Fruit fly (Drosophila melanogaster) whole organism, embryonic: ENCODE data around the gene GC.

Experiments
- Bgb ChIP-seq: fragments of 200-800 bp; sonication (Bioruptor generic); IDR thresholded peaks from 2 replicates; pipeline ENCODE4 v1.3.6; 2022; ENCODE audit warnings: missing biosample characterization, missing genetic modification characterization; ENCODE audit not compliant: partially characterized antibody
- CG10147 ChIP-seq: fragments of 200-800 bp; sonication (Bioruptor generic); optimal IDR thresholded peaks from 2 replicates; lab custom pipeline; 2019; ENCODE audit warnings: missing biosample characterization, mild to moderate bottlenecking, missing genetic modification characterization, moderate library complexity
- CG10654 ChIP-seq: fragments of 200-800 bp; sonication (Bioruptor generic); optimal IDR thresholded peaks from 2 replicates; lab custom pipeline; 2016; ENCODE audit warnings: missing biosample characterization, missing genetic modification characterization
- CG11723 ChIP-seq: fragments of 200-800 bp; sonication (Bioruptor generic); optimal IDR thresholded peaks from 2 replicates; lab custom pipeline; 2017; ENCODE audit warnings: missing biosample characterization, mild to moderate bottlenecking, missing genetic modification characterization
- CG12104 ChIP-seq: fragments of 200-800 bp; sonication (Bioruptor generic); optimal IDR thresholded peaks from 3 replicates; lab custom pipeline; 2016; ENCODE audit warnings: missing biosample characterization, missing genetic modification characterization
- CG1233 ChIP-seq: fragments of 200-800 bp; sonication (Bioruptor generic); optimal IDR thresholded peaks from 4 replicates; lab custom pipeline; 2018; ENCODE audit warnings: missing biosample characterization, mild to moderate bottlenecking, missing genetic modification characterization
- CG13424 ChIP-seq: fragments of 200-800 bp; sonication (Bioruptor generic); optimal IDR thresholded peaks from 2 replicates; lab custom pipeline; 2019; ENCODE audit warnings: missing biosample characterization, mild to moderate bottlenecking, missing genetic modification characterization, moderate library complexity
- CG14667 ChIP-seq: fragments of 200-800 bp; sonication (Bioruptor generic); IDR thresholded peaks from 2 replicates; pipeline ENCODE4 v1.3.6; 2022; ENCODE audit warnings: missing biosample characterization, missing genetic modification characterization
- CG14965 ChIP-seq: fragments of 200-800 bp; sonication (Bioruptor generic); optimal IDR thresholded peaks from 2 replicates; lab custom pipeline; 2016; ENCODE audit warnings: missing biosample characterization, missing genetic modification characterization, borderline replicate concordance
- CG16863 ChIP-seq: fragments of 200-800 bp; sonication (Bioruptor generic); optimal IDR thresholded peaks from 3 replicates; lab custom pipeline; 2016; ENCODE audit warnings: missing biosample characterization, missing genetic modification characterization
- CG18011 ChIP-seq: fragments of 200-800 bp; sonication (Bioruptor generic); optimal IDR thresholded peaks from 2 replicates; lab custom pipeline; 2017; ENCODE audit warnings: missing biosample characterization, missing genetic modification characterization, mild to moderate bottlenecking, moderate library complexity, missing genotype
- CG2120 ChIP-seq: fragments of 200-800 bp; sonication (Bioruptor generic); optimal IDR thresholded peaks from 3 replicates; lab custom pipeline; 2016; ENCODE audit warnings: missing biosample characterization, missing genetic modification characterization
- CG2199 ChIP-seq: fragments of 200-800 bp; sonication (Bioruptor generic); IDR thresholded peaks from 3 replicates; pipeline ENCODE4 v1.3.6; 2022; ENCODE audit warnings: missing biosample characterization, missing genetic modification characterization
- CG2875 ChIP-seq: fragments of 200-800 bp; sonication (Bioruptor generic); optimal IDR thresholded peaks from 2 replicates; lab custom pipeline; 2017; ENCODE audit warnings: missing biosample characterization, mild to moderate bottlenecking, missing genetic modification characterization, missing genetic modification reagents
- CG3726 ChIP-seq: fragments of 200-800 bp; sonication (Bioruptor generic); IDR thresholded peaks from 3 replicates; pipeline ENCODE4, ENCODE4 v1.3.6; 2022; ENCODE audit warnings: missing biosample characterization, missing genetic modification characterization
- CG42726 ChIP-seq: fragments of 200-800 bp; sonication (Bioruptor generic); IDR thresholded peaks from 2 replicates; pipeline ENCODE4 v1.3.6; 2022; ENCODE audit warnings: missing biosample characterization, missing genetic modification characterization; ENCODE audit not compliant: partially characterized antibody
- CG4424 ChIP-seq: fragments of 200-800 bp; sonication (Bioruptor generic); optimal IDR thresholded peaks from 3 replicates; lab custom pipeline; 2016; ENCODE audit warnings: missing biosample characterization, missing genetic modification characterization
- CG4707 ChIP-seq: fragments of 200-800 bp; sonication (Bioruptor generic); optimal IDR thresholded peaks from 2 replicates; lab custom pipeline; 2018; ENCODE audit warnings: missing biosample characterization, mild to moderate bottlenecking, missing genetic modification characterization, moderate library complexity
- CG6175 ChIP-seq: fragments of 200-800 bp; sonication (Bioruptor generic); IDR thresholded peaks from 3 replicates; pipeline ENCODE4 v1.3.6; 2022; ENCODE audit warnings: missing biosample characterization, missing genetic modification characterization
- CG6272 ChIP-seq: fragments of 200-800 bp; sonication (Bioruptor generic); IDR thresholded peaks from 2 replicates; pipeline ENCODE4 v1.3.6; 2022; ENCODE audit warnings: missing biosample characterization, missing genetic modification characterization
- CG6689 ChIP-seq: fragments of 200-800 bp; sonication (Bioruptor generic); IDR thresholded peaks from 2 replicates; pipeline ENCODE4 v1.3.6; 2022; ENCODE audit warnings: missing biosample characterization, missing genetic modification characterization
- CG7786 ChIP-seq: fragments of 200-800 bp; sonication (Bioruptor generic); optimal IDR thresholded peaks from 2 replicates; lab custom pipeline; 2016; ENCODE audit warnings: missing biosample characterization, missing genetic modification characterization
- GATAe ChIP-seq: fragments of 200-800 bp; sonication (Bioruptor generic); conservative IDR thresholded peaks from 2 replicates; pipeline ENCODE4 v1.3.6; 2022; ENCODE audit warnings: missing biosample characterization, missing genetic modification characterization
- HmgZ ChIP-seq: fragments of 200-800 bp; sonication (Bioruptor generic); optimal IDR thresholded peaks from 2 replicates; lab custom pipeline; 2018; ENCODE audit warnings: missing biosample characterization, mild to moderate bottlenecking, missing genetic modification characterization
- MBD-R2 ChIP-seq: fragments of 200-800 bp; sonication (Bioruptor generic); IDR thresholded peaks from 2 replicates; pipeline ENCODE4 v1.3.6; 2022; ENCODE audit warnings: missing biosample characterization, missing genetic modification characterization
- MTF-1 ChIP-seq: fragments of 200-800 bp; sonication (Bioruptor generic); optimal IDR thresholded peaks from 2 replicates; lab custom pipeline; 2018; ENCODE audit warnings: missing biosample characterization, mild to moderate bottlenecking, missing genetic modification characterization, borderline replicate concordance
- Nf-YC ChIP-seq: fragments of 200-800 bp; optimal IDR thresholded peaks from 3 replicates; lab custom pipeline; 2019; ENCODE audit warnings: missing biosample characterization, mild to moderate bottlenecking, missing genetic modification characterization, moderate library complexity
- Sry-δ ChIP-seq: fragments of 200-800 bp; sonication (Bioruptor generic); optimal IDR thresholded peaks from 2 replicates; lab custom pipeline; 2016; ENCODE audit warnings: missing biosample characterization, missing genetic modification characterization
- ab ChIP-seq: fragments of 200-800 bp; sonication (Bioruptor generic); optimal IDR thresholded peaks from 2 replicates; lab custom pipeline; 2016; ENCODE audit warnings: missing biosample characterization, missing genetic modification characterization
- al ChIP-seq: fragments of 200-800 bp; sonication (Bioruptor generic); IDR thresholded peaks from 2 replicates; pipeline ENCODE4 v1.3.6; 2022; ENCODE audit warnings: missing biosample characterization, missing genetic modification characterization
- ap ChIP-seq: fragments of 200-800 bp; sonication (Bioruptor generic); IDR thresholded peaks from 2 replicates; pipeline ENCODE4 v1.3.6; 2022; ENCODE audit warnings: missing biosample characterization, missing genetic modification characterization
- ase ChIP-seq: fragments of 200-800 bp; sonication (Bioruptor generic); IDR thresholded peaks from 3 replicates; pipeline ENCODE4 v1.3.6; 2022; ENCODE audit warnings: missing biosample characterization, missing genetic modification characterization
- az2 ChIP-seq: fragments of 200-800 bp; sonication (Bioruptor generic); optimal IDR thresholded peaks from 3 replicates; lab custom pipeline; 2016; ENCODE audit warnings: missing biosample characterization, missing genetic modification characterization
- bsh ChIP-seq, 2 experiments: fragments of 200-800 bp; sonication (Bioruptor generic); optimal IDR thresholded peaks; 2 replicates each; lab custom pipeline; 2017 to 2018; ENCODE audit warnings: mild to moderate bottlenecking in 2 of 2, missing biosample characterization in 2 of 2, missing genetic modification characterization in 2 of 2, moderate library complexity in 1 of 2
- dpn ChIP-seq, 2 experiments: fragments of 200-800 bp; sonication (Bioruptor generic); optimal IDR thresholded peaks; 3 replicates each; lab custom pipeline; 2016; ENCODE audit warnings: missing biosample characterization in 2 of 2, missing genetic modification characterization in 2 of 2
- esg ChIP-seq: fragments of 200-800 bp; sonication (Bioruptor generic); conservative IDR thresholded peaks from 2 replicates; pipeline ENCODE4 v1.3.6; 2022; ENCODE audit warnings: missing biosample characterization, missing genetic modification characterization
- exex ChIP-seq: fragments of 200-800 bp; sonication (Bioruptor generic); optimal IDR thresholded peaks from 4 replicates; lab custom pipeline; 2018; ENCODE audit warnings: missing biosample characterization, mild to moderate bottlenecking, missing genetic modification characterization, moderate library complexity
- jumu ChIP-seq: fragments of 200-800 bp; sonication (Bioruptor generic); optimal IDR thresholded peaks from 3 replicates; lab custom pipeline; 2016; ENCODE audit warnings: missing biosample characterization, missing genetic modification characterization
- lmd ChIP-seq: fragments of 200-800 bp; sonication (Bioruptor generic); IDR thresholded peaks from 2 replicates; pipeline ENCODE4 v1.3.6; 2022; ENCODE audit warnings: missing biosample characterization, missing genetic modification characterization
- mam ChIP-seq: fragments of 200-800 bp; sonication (Bioruptor generic); optimal IDR thresholded peaks from 3 replicates; lab custom pipeline; 2016; ENCODE audit warnings: missing biosample characterization, missing genetic modification characterization
- nerfin-1 ChIP-seq: fragments of 200-800 bp; sonication (Bioruptor generic); optimal IDR thresholded peaks from 3 replicates; lab custom pipeline; 2019; ENCODE audit warnings: missing biosample characterization, mild to moderate bottlenecking, missing genetic modification characterization, moderate library complexity
- p53 ChIP-seq: fragments of 200-800 bp; sonication (Bioruptor generic); optimal IDR thresholded peaks from 2 replicates; lab custom pipeline; 2016; ENCODE audit warnings: missing biosample characterization, missing genetic modification characterization
- pho ChIP-seq: fragments of 200-800 bp; sonication (Bioruptor generic); optimal IDR thresholded peaks from 2 replicates; lab custom pipeline; 2016; ENCODE audit warnings: missing biosample characterization, missing genetic modification characterization
- ro ChIP-seq: fragments of 200-800 bp; sonication (Bioruptor generic); IDR thresholded peaks from 2 replicates; pipeline ENCODE4 v1.3.6; 2022; ENCODE audit warnings: missing biosample characterization, missing genetic modification characterization
- run ChIP-seq: fragments of 200-800 bp; sonication (Bioruptor generic); optimal IDR thresholded peaks from 3 replicates; lab custom pipeline; 2018; ENCODE audit warnings: missing biosample characterization, mild to moderate bottlenecking, missing genetic modification characterization
- sens ChIP-seq: fragments of 200-800 bp; sonication (Bioruptor generic); peaks from one replicate; lab custom pipeline; 2016; ENCODE audit warnings: missing biosample characterization, missing genetic modification characterization
- seq ChIP-seq: fragments of 200-800 bp; sonication (Bioruptor generic); IDR thresholded peaks from 2 replicates; pipeline ENCODE4 v1.3.6; 2022; ENCODE audit warnings: missing biosample characterization, missing genetic modification characterization
- slp2 ChIP-seq: fragments of 200-800 bp; sonication (Bioruptor generic); optimal IDR thresholded peaks from 2 replicates; lab custom pipeline; 2016; ENCODE audit warnings: missing biosample characterization, missing genetic modification characterization
- tgo ChIP-seq: fragments of 200-800 bp; sonication (Bioruptor generic); IDR thresholded peaks from 3 replicates; pipeline ENCODE4 v1.3.6; 2022; ENCODE audit warnings: missing biosample characterization, missing genetic modification characterization
- wdn ChIP-seq: fragments of 200-800 bp; sonication (Bioruptor generic); IDR thresholded peaks from 2 replicates; pipeline ENCODE4 v1.3.6; 2022; ENCODE audit warnings: missing biosample characterization, missing genetic modification characterization

Gene GC

DNA sequence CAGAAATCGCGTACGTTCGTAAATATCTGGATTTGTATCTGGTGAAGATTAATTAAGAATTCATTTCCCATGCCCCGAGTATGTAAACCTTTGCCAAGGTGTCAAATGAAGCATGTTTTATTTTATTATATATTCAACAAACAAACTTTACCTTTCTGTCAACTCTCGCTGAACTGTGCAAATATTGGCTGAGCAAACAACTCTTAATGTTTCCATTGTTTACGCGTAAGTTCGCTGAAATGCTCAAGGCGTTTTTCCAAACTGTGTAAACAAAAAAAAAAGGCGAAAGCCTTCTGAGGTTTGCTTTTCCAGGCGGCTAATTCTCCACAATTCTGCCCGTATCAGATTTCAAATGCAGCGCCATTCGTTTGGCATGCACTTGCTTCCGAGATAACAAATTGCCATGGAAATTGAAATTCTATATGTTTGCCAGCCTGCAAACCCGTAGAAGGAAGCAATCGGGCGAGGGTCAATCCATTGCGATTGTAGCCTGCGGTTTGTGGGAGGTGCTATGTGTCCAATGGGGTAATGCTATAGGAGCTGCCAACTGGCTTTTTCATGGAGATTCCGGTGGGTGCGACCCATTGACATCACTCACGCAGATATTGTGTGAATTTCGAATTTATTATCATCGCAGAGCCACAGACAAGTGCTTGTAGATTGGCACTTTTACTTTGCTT is 37.3 kb downstream of the GC start (continued):
- TF ChIP-seq CG2875 (peak; percentile 7), CG2120 (GFP tag; lab: Kevin White, UChicago) (peak; percentile 86), CG10147 (peak; percentile 83), CG1233 (GFP tag; lab: Kevin White, UChicago) (peak; percentile 79), CG16863 (GFP tag; lab: Kevin White, UChicago) (no peak), CG3726 (GFP tag; lab: Robert Waterston, UW) (no peak), CG12104 (GFP tag; lab: Kevin White, UChicago) (peak; percentile 95), pho (GFP tag; lab: Kevin White, UChicago) (peak; percentile 82), run (tag; lab: Kevin White, UChicago) (peak; percentile 13), GATAe (GFP tag; lab: Robert Waterston, UW) (no peak), ab (GFP tag; lab: Kevin White, UChicago) (no peak), CG6689 (GFP tag; lab: Robert Waterston, UW) (peak; percentile 36; the same call in 1 of the 2 replicates), CG11723 (peak; percentile 54), CG14667 (GFP tag; lab: Robert Waterston, UW) (no peak), al (GFP tag; lab: Robert Waterston, UW) (0 out of 2 replicates have a peak, but pooled peaks have one; percentile 16), CG4707 (GFP tag; lab: Kevin White, UChicago) (peak; percentile 26), dpn (GFP tag; optimal IDR thresholded peaks at IDR 0.05; lab: Kevin White, UChicago) (peak in 1 of 2 experiments; percentile 78), sens (GFP tag; lab: Kevin White, UChicago) (peak; percentile 86), ro (GFP tag; lab: Robert Waterston, UW) (no peak), CG42726 (GFP tag; lab: Robert Waterston, UW) (no peak), Nf-YC (tag; lab: Kevin White, UChicago) (no peak), Bgb (GFP tag; lab: Robert Waterston, UW) (no peak), Sry-δ (peak; percentile 19), esg (no peak), mam (GFP tag; lab: Kevin White, UChicago) (peak; percentile 62), MBD-R2 (GFP tag; lab: Robert Waterston, UW) (no peak; the same call in 1 of the 2 replicates), CG10654 (GFP tag; lab: Kevin White, UChicago) (peak; percentile 58), CG4424 (no peak), MTF-1 (GFP tag; lab: Kevin White, UChicago) (peak; percentile 86), ase (GFP tag; lab: Robert Waterston, UW) (no peak; the same call in 2 of the 3 replicates), nerfin-1 (peak; percentile 26), slp2 (GFP tag; lab: Kevin White, UChicago) (no peak), ap (no peak), CG14965 (GFP tag; lab: Kevin White, UChicago) (peak; percentile 23), CG7786 (peak; percentile 38), CG6175 (GFP tag; lab: Robert Waterston, UW) (peak; percentile 26; the same call in 1 of the 3 replicates), CG18011 (GFP tag; lab: Kevin White, UChicago) (peak; percentile 62), exex (peak; percentile 63), p53 (GFP tag; lab: Kevin White, UChicago) (peak; percentile 12), CG13424 (tag; lab: Kevin White, UChicago) (peak; percentile 35), CG6272 (GFP tag; lab: Robert Waterston, UW) (no peak), seq (GFP tag; lab: Robert Waterston, UW) (peak; percentile 71; the same call in 1 of the 2 replicates), HmgZ (tag; lab: Kevin White, UChicago) (peak; percentile 79), lmd (GFP tag; lab: Robert Waterston, UW) (no peak; the same call in 1 of the 2 replicates), wdn (peak; percentile 68), bsh (GFP tag; optimal IDR thresholded peaks at IDR 0.05; lab: Kevin White, UChicago) (no peak), tgo (GFP tag; lab: Robert Waterston, UW) (peak; percentile 25; the same call in 1 of the 3 replicates), CG2199 (GFP tag; lab: Robert Waterston, UW) (no peak), az2 (GFP tag; lab: Kevin White, UChicago) (no peak), jumu (GFP tag; lab: Kevin White, UChicago) (no peak)
